Fruit fly (Drosophila melanogaster): ENCODE measurements around the gene RpL7-like.

The RpL7-like gene

dm6 chr2L:12007331-12007791 is 48.8 kb upstream of the RpL7-like start (continued):
- no peak for TF ChIP-seq ato (GFP tag; IDR thresholded peaks at IDR 0.05; ENCODE audit: partially characterized antibody)
- peak; percentile 100 for TF ChIP-seq CG15479 (GFP tag; optimal IDR thresholded peaks at IDR 0.05)
- peak; percentile 50 for TF ChIP-seq fd102C (GFP tag; optimal IDR thresholded peaks at IDR 0.05)
- TF ChIP-seq en (GFP tag; optimal IDR thresholded peaks at IDR 0.05) = peak; percentile 10
- peak; percentile 79 for TF ChIP-seq Fer1 (GFP tag; optimal IDR thresholded peaks at IDR 0.05)
- no peak for TF ChIP-seq Abd-B (GFP tag; optimal IDR thresholded peaks at IDR 0.05)
- peak; percentile 87 for TF ChIP-seq CG17186 (GFP tag; optimal IDR thresholded peaks at IDR 0.05)
- peak; percentile 35 for TF ChIP-seq Oli (tag; optimal IDR thresholded peaks at IDR 0.05)
- TF ChIP-seq Dbx (GFP tag; IDR thresholded peaks at IDR 0.05) = no peak
- peak; percentile 50 for TF ChIP-seq CG1529 (GFP tag; optimal IDR thresholded peaks at IDR 0.05)
- TF ChIP-seq Ets97D (GFP tag; optimal IDR thresholded peaks at IDR 0.05) = peak; percentile 0
- TF ChIP-seq CG7987 (GFP tag; optimal IDR thresholded peaks at IDR 0.05) = peak; percentile 84
- peak; percentile 5 for TF ChIP-seq pum (GFP tag; optimal IDR thresholded peaks at IDR 0.05)
- peak; percentile 16 for TF ChIP-seq CG12236 (GFP tag; optimal IDR thresholded peaks at IDR 0.05)
- no peak for TF ChIP-seq Meics (GFP tag; optimal IDR thresholded peaks at IDR 0.05)
- no peak for TF ChIP-seq Bgb (GFP tag; IDR thresholded peaks at IDR 0.05; ENCODE audit: partially characterized antibody)
- TF ChIP-seq CG11247 (GFP tag; IDR thresholded peaks at IDR 0.05) = no peak
- peak; percentile 11 for TF ChIP-seq CG15696 (tag; optimal IDR thresholded peaks at IDR 0.05)
- no peak for TF ChIP-seq al (GFP tag; IDR thresholded peaks at IDR 0.05)
- peak; percentile 66 for TF ChIP-seq NC2β (GFP tag; optimal IDR thresholded peaks at IDR 0.05)
- TF ChIP-seq kni (GFP tag; optimal IDR thresholded peaks at IDR 0.05) = peak; percentile 100
- TF ChIP-seq CG18619 (GFP tag; optimal IDR thresholded peaks at IDR 0.05) = peak; percentile 29
- TF ChIP-seq oc (tag; optimal IDR thresholded peaks at IDR 0.05) = peak; percentile 90
- peak; percentile 58; the same call in 1 of the 3 replicates for TF ChIP-seq CG11093 (GFP tag; IDR thresholded peaks at IDR 0.05)
- TF ChIP-seq sima (GFP tag; optimal IDR thresholded peaks at IDR 0.05) = no peak
- TF ChIP-seq nmo (GFP tag; optimal IDR thresholded peaks at IDR 0.05) = peak; percentile 81
- peak; percentile 62 for TF ChIP-seq fd64A (GFP tag; optimal IDR thresholded peaks at IDR 0.05)

dm6 chr2L:12007853-12008252 is 48.3 kb upstream of the RpL7-like start, which contains the start of gene Rh5:
Gene Rh5, plus strand, starts transcription at chr2L:12008153.
- TF ChIP-seq her (GFP tag; optimal IDR thresholded peaks at IDR 0.05) (no peak), dmrt99B (tag; optimal IDR thresholded peaks at IDR 0.05) (no peak), ash1 (GFP tag; optimal IDR thresholded peaks at IDR 0.05) (no peak), sens-2 (GFP tag; IDR thresholded peaks at IDR 0.05) (no peak), h (optimal IDR thresholded peaks at IDR 0.05) (no peak)

DNA sequence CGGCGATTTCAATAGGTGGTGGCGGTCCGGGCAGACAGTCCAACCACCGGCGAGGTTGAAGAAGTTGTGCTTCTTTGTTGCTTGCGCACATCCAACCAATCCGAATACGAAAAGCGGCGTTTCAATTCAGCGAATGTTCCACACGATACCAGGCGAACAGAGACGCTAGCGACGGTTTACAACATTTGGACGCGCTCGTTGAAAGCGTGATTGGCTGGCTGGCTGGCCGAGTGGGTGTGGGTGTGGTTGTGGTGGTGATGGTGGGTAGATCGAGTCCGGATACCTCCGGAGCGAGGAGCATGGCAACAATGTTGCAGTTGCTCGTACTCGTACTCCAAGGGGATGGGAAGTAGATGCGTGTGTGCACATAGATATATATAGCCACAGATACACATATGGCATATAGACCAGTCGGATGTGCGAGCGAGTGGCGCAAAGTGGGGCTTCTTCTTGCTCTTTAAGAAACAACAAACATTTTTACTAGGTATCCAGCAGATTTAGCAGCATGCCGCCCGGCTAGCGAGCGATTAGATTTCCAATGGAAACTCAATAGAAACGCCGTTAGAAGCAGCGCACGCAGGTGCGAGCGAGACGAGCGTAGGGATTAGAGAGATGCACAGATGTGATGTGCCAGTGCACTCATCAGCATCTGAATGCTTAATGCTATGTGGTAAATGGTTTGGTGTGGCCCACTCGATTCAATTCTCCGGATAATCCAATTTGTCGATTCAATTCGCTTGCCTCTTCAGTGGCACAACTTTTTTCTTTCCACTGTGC is 45.8 kb upstream of the RpL7-like start:
- TF ChIP-seq Hr78 (GFP tag; optimal IDR thresholded peaks at IDR 0.05) (peak in 1 of 2 experiments; percentile 58), zf30C (GFP tag; optimal IDR thresholded peaks at IDR 0.05) (no peak), CG1603 (tag; optimal IDR thresholded peaks at IDR 0.05) (peak; percentile 27), CG33557 (GFP tag; optimal IDR thresholded peaks at IDR 0.05) (peak; percentile 40), Med (GFP tag) (peak; percentile 94), CG3838 (GFP tag; optimal IDR thresholded peaks at IDR 0.05) (peak; percentile 98), cad (GFP tag; optimal IDR thresholded peaks at IDR 0.05) (no peak), ATbp (GFP tag; optimal IDR thresholded peaks at IDR 0.05) (peak; percentile 35), CG8290 (GFP tag; optimal IDR thresholded peaks at IDR 0.05) (no peak), CG8290 (tag; optimal IDR thresholded peaks at IDR 0.05) (peak; percentile 20 to 77), tgo (GFP tag; IDR thresholded peaks at IDR 0.05) (no peak), bsh (GFP tag; optimal IDR thresholded peaks at IDR 0.05) (peak in 1 of 2 experiments; percentile 42), sr (GFP tag; IDR thresholded peaks at IDR 0.05) (no peak), klu (GFP tag; IDR thresholded peaks at IDR 0.05) (no peak), odd (GFP tag; optimal IDR thresholded peaks at IDR 0.05) (peak; percentile 74), Usf (GFP tag; optimal IDR thresholded peaks at IDR 0.05) (no peak), sqz (GFP tag; optimal IDR thresholded peaks at IDR 0.05) (peak; percentile 50)

Data from whole organism, embryonic.